Worm (Caenorhabditis elegans) whole organism, early embryonic: Measurements from ENCODE around the gene par-1.

Experiments
- B0310.2 ChIP-seq: sonication (generic microtip); optimal IDR thresholded peaks from 2 replicates; lab custom pipeline; 2016; ENCODE audit warnings: mild to moderate bottlenecking, missing genetic modification characterization, missing compliant biosample characterization
- aly-1 ChIP-seq: sonication (generic microtip); optimal IDR thresholded peaks from 2 replicates; lab custom pipeline; 2016; ENCODE audit warnings: missing genetic modification characterization, missing compliant biosample characterization
- ama-1 ChIP-seq: fragments of 150-350 bp; optimal IDR thresholded peaks from 2 replicates; lab custom pipeline; 2014
- ceh-36 ChIP-seq: sonication (generic microtip); optimal IDR thresholded peaks from 2 replicates; lab custom pipeline; 2016; ENCODE audit warnings: missing genetic modification characterization, inconsistent platforms, missing compliant biosample characterization
- hmbx-1 ChIP-seq: sonication (generic microtip); optimal IDR thresholded peaks from 2 replicates; lab custom pipeline; 2016; ENCODE audit warnings: mild to moderate bottlenecking, missing genetic modification characterization, missing compliant biosample characterization
- hmg-4 ChIP-seq: fragments of 200-800 bp; sonication (Bioruptor generic); optimal IDR thresholded peaks from 2 replicates; lab custom pipeline; 2018; ENCODE audit warnings: mild to moderate bottlenecking, missing genetic modification characterization, missing compliant biosample characterization
- hnd-1 ChIP-seq: sonication (generic microtip); optimal IDR thresholded peaks from 2 replicates; lab custom pipeline; 2016; ENCODE audit warnings: missing genetic modification characterization, missing compliant biosample characterization
- sea-1 ChIP-seq: fragments of 200-800 bp; sonication (Bioruptor generic); conservative IDR thresholded peaks from 2 replicates; pipeline ENCODE4 v1.3.6; 2022; ENCODE audit warnings: missing genetic modification characterization, missing compliant biosample characterization
- tbx-11 ChIP-seq: fragments of 200-800 bp; sonication (Bioruptor generic); IDR thresholded peaks from 2 replicates; pipeline ENCODE4 v1.3.6; 2022; ENCODE audit warnings: missing genetic modification characterization, missing compliant biosample characterization
- tbx-37 ChIP-seq: fragments of 200-800 bp; sonication (Bioruptor generic); conservative IDR thresholded peaks from 2 replicates; pipeline ENCODE4 v1.3.6; 2022; ENCODE audit warnings: missing genetic modification reagents, missing genetic modification characterization, missing compliant biosample characterization

DNA sequence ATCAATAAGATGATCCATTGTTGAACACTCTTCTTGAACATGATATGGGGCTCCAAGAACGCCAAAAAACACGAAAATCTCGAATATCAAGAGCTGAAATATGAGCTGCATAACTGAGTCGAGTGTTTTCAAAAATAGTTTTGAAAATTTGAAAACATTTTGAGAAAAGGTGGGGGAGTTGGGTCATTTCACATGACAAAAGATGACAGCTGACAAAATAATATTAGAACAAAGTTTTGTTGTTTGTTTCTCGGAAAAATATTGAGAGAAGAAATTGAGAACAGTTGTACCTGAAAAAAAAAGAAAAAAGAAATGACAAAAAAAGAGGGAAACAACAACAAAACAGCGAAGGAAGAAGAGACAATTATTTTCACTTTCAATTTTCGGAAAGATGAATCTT lies 46.6 kb downstream of the par-1 start, which contains the start of the genes D1086.2 and D1086.1:
- no peak for TF ChIP-seq tbx-11 (GFP tag; lab: Robert Waterston, UW)
- no peak for TF ChIP-seq ama-1 (lab: Kevin White, UChicago)
- no peak for TF ChIP-seq aly-1 (tag; lab: Kevin White, UChicago)
- TF ChIP-seq hmbx-1 (tag; lab: Kevin White, UChicago), result no peak
- no peak for TF ChIP-seq B0310.2 (tag; lab: Kevin White, UChicago)
- TF ChIP-seq sea-1 (GFP tag; lab: Robert Waterston, UW), result no peak
- TF ChIP-seq ceh-36 (tag; lab: Kevin White, UChicago), result no peak
- TF ChIP-seq hmg-4, result no peak
- TF ChIP-seq tbx-37 (GFP tag; lab: Robert Waterston, UW), result no peak
- TF ChIP-seq hnd-1 (tag; lab: Kevin White, UChicago), result no peak
